Fruit fly (Drosophila melanogaster) Kc167 (cell line): ENCODE results near the gene CG3942.

Experiments
- Myc ChIP-seq: fragments of >200 bp; optimal IDR thresholded peaks from 2 replicates; lab custom pipeline; 2017; ENCODE audit warnings: missing external identifiers
- Sin3A ChIP-seq: fragments of >200 bp; optimal IDR thresholded peaks from 2 replicates; lab custom pipeline; 2018; ENCODE audit warnings: missing external identifiers
- h ChIP-seq: fragments of >200 bp; optimal IDR thresholded peaks from 3 replicates; lab custom pipeline; 2018; ENCODE audit warnings: missing external identifiers
- psq ChIP-seq: fragments of >200 bp; optimal IDR thresholded peaks from 2 replicates; lab custom pipeline; 2017; ENCODE audit warnings: missing external identifiers
- ttk ChIP-seq: sonication (Bioruptor generic); optimal IDR thresholded peaks from 2 replicates; lab custom pipeline; 2017; ENCODE audit warnings: missing external identifiers

DNA sequence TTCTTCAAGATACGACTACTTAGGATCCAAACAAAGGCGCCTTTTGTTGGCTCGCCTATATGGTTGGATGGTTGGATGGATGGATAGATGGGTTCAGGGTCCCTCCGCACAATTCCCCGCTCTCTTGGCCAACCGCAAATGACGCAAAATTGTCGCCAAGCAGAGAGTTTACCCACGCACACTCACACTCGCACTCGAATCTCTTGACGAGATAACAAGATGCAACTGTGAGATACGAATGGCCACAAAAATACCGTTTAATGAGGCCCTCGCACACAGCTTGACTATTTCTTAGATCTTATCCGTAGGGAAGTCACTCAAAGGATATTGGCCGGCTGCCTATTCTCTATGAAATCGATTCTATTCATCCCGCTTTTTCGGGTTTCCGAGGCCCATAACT lies 5.8 kb downstream of the CG3942 start:
- no peak for TF ChIP-seq Sin3A (lab: Kevin White, UChicago)
- no peak for TF ChIP-seq h (lab: Kevin White, UChicago)
- TF ChIP-seq Myc (lab: Kevin White, UChicago): no peak
- no peak for TF ChIP-seq psq (lab: Kevin White, UChicago)
- no peak for TF ChIP-seq ttk
